Worm (Caenorhabditis elegans) whole organism, young adult: ENCODE measurements around the gene C34E7.3.
A peak's percentile ranks its signal among the peaks of the same experiment; 100 is the strongest.

Source experiments
- D2030.7 ChIP-seq: fragments of 200-800 bp; sonication (Bioruptor generic); IDR thresholded peaks from 2 replicates; pipeline ENCODE4 v1.3.6; 2022; ENCODE audit warnings: missing genetic modification reagents, missing genetic modification characterization, missing compliant biosample characterization
- F22D6.2 ChIP-seq: sonication (generic microtip); optimal IDR thresholded peaks from 2 replicates; lab custom pipeline; 2016; ENCODE audit warnings: mild to moderate bottlenecking, missing genetic modification characterization, missing compliant biosample characterization
- F39B2.1 ChIP-seq: fragments of 200-800 bp; sonication (Bioruptor generic); IDR thresholded peaks from 2 replicates; pipeline ENCODE4 v1.3.6; 2022; ENCODE audit warnings: missing genetic modification reagents, missing genetic modification characterization, missing compliant biosample characterization
- F55B11.4 ChIP-seq: sonication (generic microtip); optimal IDR thresholded peaks from 2 replicates; lab custom pipeline; 2016; ENCODE audit warnings: missing compliant biosample characterization, missing genetic modification characterization, borderline replicate concordance; ENCODE audit not compliant: insufficient read depth
- Y53F4B.3 ChIP-seq: fragments of 200-800 bp; sonication (Bioruptor generic); IDR thresholded peaks from 2 replicates; pipeline ENCODE4 v1.3.6; 2022; ENCODE audit warnings: missing genetic modification reagents, missing genetic modification characterization, missing compliant biosample characterization
- Y67H2A.10 ChIP-seq: fragments of 200-800 bp; sonication (Bioruptor generic); conservative IDR thresholded peaks from 2 replicates; pipeline ENCODE4 v1.3.6; 2022; ENCODE audit warnings: missing genetic modification reagents, missing genetic modification characterization, missing compliant biosample characterization
- Y95B8A.8 ChIP-seq: fragments of 200-800 bp; sonication (Bioruptor generic); IDR thresholded peaks from 2 replicates; pipeline ENCODE4 v1.3.6; 2022; ENCODE audit warnings: missing genetic modification reagents, missing genetic modification characterization, missing compliant biosample characterization
- aptf-3 ChIP-seq: fragments of 200-800 bp; sonication (Bioruptor generic); IDR thresholded peaks from 2 replicates; pipeline ENCODE4 v1.3.6; 2022; ENCODE audit warnings: missing genetic modification characterization, missing compliant biosample characterization
- bed-2 ChIP-seq: fragments of 200-800 bp; sonication (Bioruptor generic); IDR thresholded peaks from 2 replicates; pipeline ENCODE4 v1.3.6; 2022; ENCODE audit warnings: missing genetic modification reagents, missing genetic modification characterization, missing compliant biosample characterization
- ccch-3 ChIP-seq: fragments of 200-800 bp; sonication (Bioruptor generic); optimal IDR thresholded peaks from 2 replicates; lab custom pipeline; 2018; ENCODE audit warnings: mild to moderate bottlenecking, missing genetic modification characterization, missing compliant biosample characterization
- cebp-1 ChIP-seq, 2 experiments: fragments of 200-800 bp in 1 of 2; sonication (Bioruptor generic) in 1 of 2; sonication (generic microtip) in 1 of 2; IDR thresholded peaks in 1 of 2; optimal IDR thresholded peaks in 1 of 2; 2 replicates each; pipeline versions ENCODE4 v1.3.6 to Lab custom; 2017 to 2022; ENCODE audit warnings: missing compliant biosample characterization in 2 of 2, missing genetic modification characterization in 2 of 2, mild to moderate bottlenecking in 1 of 2, missing genetic modification reagents in 1 of 2, moderate library complexity in 1 of 2
- cebp-2 ChIP-seq: fragments of 200-800 bp; sonication (Bioruptor generic); IDR thresholded peaks from 2 replicates; pipeline ENCODE4 v1.3.6; 2022; ENCODE audit warnings: missing genetic modification characterization, missing compliant biosample characterization
- ceh-27 ChIP-seq: fragments of 200-800 bp; sonication (Bioruptor generic); optimal IDR thresholded peaks from 2 replicates; lab custom pipeline; 2018; ENCODE audit warnings: mild to moderate bottlenecking, missing genetic modification characterization, moderate library complexity, missing compliant biosample characterization
- ceh-40 ChIP-seq: fragments of 200-800 bp; sonication (Bioruptor generic); IDR thresholded peaks from 2 replicates; pipeline ENCODE4 v1.3.6; 2022; ENCODE audit warnings: missing genetic modification characterization, missing compliant biosample characterization
- ceh-58 ChIP-seq: fragments of 200-800 bp; sonication (Bioruptor generic); IDR thresholded peaks from 2 replicates; pipeline ENCODE4 v1.3.6; 2022; ENCODE audit warnings: missing genetic modification characterization, missing compliant biosample characterization
- die-1 ChIP-seq: sonication (generic microtip); optimal IDR thresholded peaks from 2 replicates; lab custom pipeline; 2016; ENCODE audit warnings: missing genotype, mild to moderate bottlenecking, missing genetic modification characterization, missing compliant biosample characterization
- egl-44 ChIP-seq: fragments of 200-800 bp; sonication (Bioruptor generic); IDR thresholded peaks from 2 replicates; pipeline ENCODE4 v1.3.6; 2022; ENCODE audit warnings: missing genetic modification reagents, missing genetic modification characterization, missing compliant biosample characterization
- ets-4 ChIP-seq: fragments of 200-800 bp; sonication (Bioruptor generic); optimal IDR thresholded peaks from 2 replicates; lab custom pipeline; 2018; ENCODE audit warnings: mild to moderate bottlenecking, missing genetic modification characterization, missing compliant biosample characterization
- fkh-3 ChIP-seq: sonication (generic microtip); optimal IDR thresholded peaks from 2 replicates; lab custom pipeline; 2016; ENCODE audit warnings: mild to moderate bottlenecking, missing genetic modification characterization, missing compliant biosample characterization
- hsf-1 ChIP-seq: fragments of 200-800 bp; sonication (Bioruptor generic); IDR thresholded peaks from 2 replicates; pipeline ENCODE4 v1.3.6; 2022; ENCODE audit warnings: missing genetic modification reagents, missing genetic modification characterization, missing compliant biosample characterization
- let-526 ChIP-seq: fragments of 200-800 bp; sonication (Bioruptor generic); IDR thresholded peaks from 2 replicates; pipeline ENCODE4 v1.3.6; 2022; ENCODE audit warnings: missing genetic modification reagents, missing genetic modification characterization, missing compliant biosample characterization
- lir-1 ChIP-seq: fragments of 200-800 bp; sonication (Bioruptor generic); conservative IDR thresholded peaks from 2 replicates; pipeline ENCODE4 v1.3.6; 2022; ENCODE audit warnings: missing genetic modification reagents, missing genetic modification characterization, missing compliant biosample characterization
- lsl-1 ChIP-seq: fragments of 200-800 bp; sonication (Bioruptor generic); optimal IDR thresholded peaks from 2 replicates; lab custom pipeline; 2018; ENCODE audit warnings: mild to moderate bottlenecking, missing genetic modification characterization, moderate library complexity, missing compliant biosample characterization
- madf-3 ChIP-seq: fragments of 200-800 bp; sonication (Bioruptor generic); IDR thresholded peaks from 2 replicates; pipeline ENCODE4 v1.3.6; 2022; ENCODE audit warnings: missing genetic modification reagents, missing genetic modification characterization, missing compliant biosample characterization
- nhr-27 ChIP-seq: fragments of 200-800 bp; sonication (Bioruptor generic); optimal IDR thresholded peaks from 2 replicates; lab custom pipeline; 2018; ENCODE audit warnings: mild to moderate bottlenecking, missing genetic modification characterization, moderate library complexity, missing compliant biosample characterization
- nhr-80 ChIP-seq: sonication (generic microtip); optimal IDR thresholded peaks from 2 replicates; lab custom pipeline; 2016; ENCODE audit warnings: missing genetic modification characterization, missing compliant biosample characterization
- pha-4 ChIP-seq: fragments of 150-350 bp; sonication (generic microtip); optimal IDR thresholded peaks from 2 replicates; lab custom pipeline; 2014; ENCODE audit warnings: missing biosample characterization, missing genetic modification reagents, missing genetic modification characterization
- sdz-38 ChIP-seq: sonication (generic microtip); optimal IDR thresholded peaks from 2 replicates; lab custom pipeline; 2016; ENCODE audit warnings: missing genotype, missing genetic modification characterization, missing compliant biosample characterization
- sea-2 ChIP-seq: fragments of 200-800 bp; sonication (Bioruptor generic); IDR thresholded peaks from 2 replicates; pipeline ENCODE4 v1.3.6; 2022; ENCODE audit warnings: missing genetic modification characterization, missing compliant biosample characterization
- tlf-1 ChIP-seq: fragments of 200-800 bp; sonication (Bioruptor generic); optimal IDR thresholded peaks from 2 replicates; lab custom pipeline; 2018; ENCODE audit warnings: mild to moderate bottlenecking, missing genetic modification characterization, missing compliant biosample characterization
- unc-130 ChIP-seq: sonication (generic microtip); optimal IDR thresholded peaks from 2 replicates; lab custom pipeline; 2016; ENCODE audit warnings: missing genetic modification reagents, missing genetic modification characterization, missing compliant biosample characterization
- xnd-1 ChIP-seq: sonication (generic microtip); optimal IDR thresholded peaks from 2 replicates; lab custom pipeline; 2016; ENCODE audit warnings: missing genotype, missing genetic modification reagents, missing genetic modification characterization, missing compliant biosample characterization
- ztf-18 ChIP-seq: sonication (generic microtip); optimal IDR thresholded peaks from 2 replicates; lab custom pipeline; 2016; ENCODE audit warnings: missing genotype, mild to moderate bottlenecking, missing genetic modification characterization, missing compliant biosample characterization
- ztf-25 ChIP-seq: fragments of 200-800 bp; sonication (Bioruptor generic); IDR thresholded peaks from 2 replicates; pipeline ENCODE4 v1.3.6; 2022; ENCODE audit warnings: missing genetic modification reagents, missing genetic modification characterization, missing compliant biosample characterization

Gene C34E7.3

ce11 chrX:12889837-12890449, 40.1 kb upstream of the C34E7.3 start (continued):
- TF ChIP-seq nhr-27 (tag; lab: Kevin White, UChicago), result no peak
- no peak for TF ChIP-seq sea-2
- TF ChIP-seq F39B2.1 (GFP tag; lab: Robert Waterston, UW), result peak; percentile 56; the same call in 1 of the 2 replicates
- TF ChIP-seq lir-1 (GFP tag; lab: Robert Waterston, UW), result peak; percentile 62
- no peak for TF ChIP-seq ets-4 (GFP tag; lab: Kevin White, UChicago)

ce11 chrX:12899140-12899888, 30.7 kb upstream of the C34E7.3 start:
- TF ChIP-seq ztf-25 (no peak), ets-4 (GFP tag; lab: Kevin White, UChicago) (no peak)
- TF ChIP-seq, all 124 proteins: peak for 0

ce11 chrX:12902057-12902652, 27.9 kb upstream of the C34E7.3 start:
- TF ChIP-seq ceh-27 (peak; percentile 15), F22D6.2 (tag; lab: Kevin White, UChicago) (no peak), ets-4 (GFP tag; lab: Kevin White, UChicago) (no peak)

- TF ChIP-seq let-526 (GFP tag; lab: Robert Waterston, UW) (no peak), lsl-1 (GFP tag; lab: Kevin White, UChicago) (no peak), unc-130 (GFP tag; lab: Kevin White, UChicago) (no peak), bed-2 (GFP tag; lab: Robert Waterston, UW) (no peak), D2030.7 (no peak), sdz-38 (no peak), cebp-1 (GFP tag; IDR thresholded peaks at IDR 0.05; lab: Robert Waterston, UW) (no peak), cebp-1 (tag; optimal IDR thresholded peaks at IDR 0.05; lab: Kevin White, UChicago) (no peak), pha-4 (tag; lab: Kevin White, UChicago) (no peak), ztf-25 (no peak), ztf-18 (tag; lab: Kevin White, UChicago) (no peak), tlf-1 (no peak), madf-3 (GFP tag; lab: Robert Waterston, UW) (no peak), F55B11.4 (tag; lab: Kevin White, UChicago) (no peak), ccch-3 (GFP tag; lab: Kevin White, UChicago) (no peak), xnd-1 (tag; lab: Kevin White, UChicago) (no peak), ceh-58 (no peak), fkh-3 (tag; lab: Kevin White, UChicago) (no peak), cebp-2 (GFP tag; lab: Robert Waterston, UW) (no peak)
- TF ChIP-seq, all 124 proteins: peak for 0
Observed at ce11 chrX:12903810-12904209, 26.3 kb upstream of the C34E7.3 start.

DNA sequence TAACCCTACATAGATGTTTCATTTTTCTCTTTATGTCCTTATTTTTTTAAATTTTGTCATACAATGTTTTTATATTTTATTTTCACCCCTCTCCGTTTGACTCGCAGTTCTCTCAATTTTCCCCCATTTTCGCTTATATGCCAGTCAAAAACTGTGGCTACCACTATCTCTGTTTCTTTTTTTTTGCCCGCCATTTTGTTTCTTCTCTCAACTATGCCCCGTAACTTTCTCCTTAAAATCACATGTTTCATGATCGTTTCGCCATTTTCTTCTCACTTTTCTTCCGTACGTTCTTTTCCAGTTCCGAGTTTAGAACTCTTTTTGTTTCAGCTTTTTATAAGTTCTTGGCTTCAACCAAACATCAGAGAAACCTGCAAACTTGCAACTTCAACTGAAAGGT, 22.6 kb upstream of the C34E7.3 start, which contains the start of gene pqn-18:
Gene pqn-18 (plus strand): TSS at position 331 of the 400 bp plus-strand sequence.
- TF ChIP-seq aptf-3, result no peak
- no peak for TF ChIP-seq egl-44 (GFP tag; lab: Robert Waterston, UW)
- no peak for TF ChIP-seq Y53F4B.3 (GFP tag; lab: Robert Waterston, UW)
- TF ChIP-seq ceh-58, result no peak
- no peak for TF ChIP-seq pha-4 (tag; lab: Kevin White, UChicago)
- TF ChIP-seq ceh-40, result no peak
- no peak for TF ChIP-seq bed-2 (GFP tag; lab: Robert Waterston, UW)
- no peak for TF ChIP-seq fkh-3 (tag; lab: Kevin White, UChicago)
- no peak for TF ChIP-seq die-1 (tag; lab: Kevin White, UChicago)
- TF ChIP-seq Y95B8A.8 (GFP tag; lab: Robert Waterston, UW), result no peak
- TF ChIP-seq Y67H2A.10 (GFP tag; lab: Robert Waterston, UW), result no peak
- TF ChIP-seq nhr-80 (tag; lab: Kevin White, UChicago), result peak; percentile 85
- TF ChIP-seq hsf-1 (GFP tag; lab: Robert Waterston, UW), result no peak
- TF ChIP-seq cebp-1 (GFP tag; IDR thresholded peaks at IDR 0.05; lab: Robert Waterston, UW), result no peak
- peak; percentile 34 for TF ChIP-seq cebp-1 (tag; optimal IDR thresholded peaks at IDR 0.05; lab: Kevin White, UChicago)
- no peak for TF ChIP-seq xnd-1 (tag; lab: Kevin White, UChicago)
